Fruit fly (Drosophila melanogaster) whole organism, adult: ENCODE measurements around the gene ATPsynGL.

Experiments
- CG11617 ChIP-seq: fragments of 200-800 bp; sonication (Bioruptor generic); optimal IDR thresholded peaks from 2 replicates; lab custom pipeline; 2017; ENCODE audit warnings: mild to moderate bottlenecking, missing biosample characterization, missing genetic modification reagents, missing genetic modification characterization
- CG12768 ChIP-seq: fragments of 200-800 bp; sonication (Bioruptor generic); optimal IDR thresholded peaks from 2 replicates; lab custom pipeline; 2017; ENCODE audit warnings: missing biosample characterization, missing genetic modification characterization, mild to moderate bottlenecking, moderate library complexity, missing genetic modification reagents
- CG14711 ChIP-seq: fragments of 200-800 bp; sonication (Bioruptor generic); optimal IDR thresholded peaks from 2 replicates; lab custom pipeline; 2018; ENCODE audit warnings: missing biosample characterization, mild to moderate bottlenecking, missing genetic modification characterization, moderate library complexity
- CG1620 ChIP-seq: fragments of 200-800 bp; sonication (Bioruptor generic); optimal IDR thresholded peaks from 2 replicates; lab custom pipeline; 2016; ENCODE audit warnings: missing biosample characterization, missing genetic modification characterization
- CG33017 ChIP-seq: fragments of 200-800 bp; sonication (Bioruptor generic); optimal IDR thresholded peaks from 2 replicates; lab custom pipeline; 2018; ENCODE audit warnings: missing biosample characterization, mild to moderate bottlenecking, missing genetic modification characterization, moderate library complexity
- CG5204 ChIP-seq: fragments of 200-800 bp; sonication (Bioruptor generic); optimal IDR thresholded peaks from 2 replicates; lab custom pipeline; 2016; ENCODE audit warnings: missing biosample characterization, missing genetic modification characterization
- CG7045 ChIP-seq: fragments of 200-800 bp; sonication (Bioruptor generic); optimal IDR thresholded peaks from 2 replicates; lab custom pipeline; 2017; ENCODE audit warnings: missing biosample characterization, mild to moderate bottlenecking, missing genetic modification characterization
- CG7101 ChIP-seq: fragments of 200-800 bp; sonication (Bioruptor generic); optimal IDR thresholded peaks from 2 replicates; lab custom pipeline; 2018; ENCODE audit warnings: missing biosample characterization, mild to moderate bottlenecking, missing genetic modification characterization, moderate library complexity
- Clk ChIP-seq: fragments of 200-800 bp; sonication (Bioruptor generic); optimal IDR thresholded peaks from 2 replicates; lab custom pipeline; 2017; ENCODE audit warnings: missing biosample characterization, missing genetic modification characterization
- Crg-1 ChIP-seq: fragments of 200-800 bp; sonication (Bioruptor generic); optimal IDR thresholded peaks from 2 replicates; lab custom pipeline; 2016; ENCODE audit warnings: missing biosample characterization, missing genetic modification characterization
- Hr96 ChIP-seq: fragments of 200-800 bp; sonication (Bioruptor generic); optimal IDR thresholded peaks from 2 replicates; lab custom pipeline; 2016; ENCODE audit warnings: missing biosample characterization, missing genetic modification characterization
- Mnt ChIP-seq: fragments of 200-800 bp; sonication (Bioruptor generic); optimal IDR thresholded peaks from 2 replicates; lab custom pipeline; 2016; ENCODE audit warnings: missing biosample characterization, mild to moderate bottlenecking, missing genetic modification characterization
- bab1 ChIP-seq: fragments of 200-800 bp; sonication (Bioruptor generic); optimal IDR thresholded peaks from 3 replicates; lab custom pipeline; 2019; ENCODE audit warnings: missing biosample characterization, mild to moderate bottlenecking, missing genetic modification characterization, moderate library complexity
- cic ChIP-seq: fragments of 200-800 bp; sonication (Bioruptor generic); optimal IDR thresholded peaks from 2 replicates; lab custom pipeline; 2017; ENCODE audit warnings: missing biosample characterization, mild to moderate bottlenecking, missing genetic modification characterization, moderate library complexity
- cnc ChIP-seq, 2 experiments: fragments of >200 bp; optimal IDR thresholded peaks; 2 replicates each; lab custom pipeline; 2017
- kay ChIP-seq: fragments of 200-800 bp; sonication (Bioruptor generic); peaks from one replicate; lab custom pipeline; 2016; ENCODE audit warnings: missing biosample characterization, missing genetic modification characterization, borderline replicate concordance
- ovo ChIP-seq: fragments of 200-800 bp; sonication (Bioruptor generic); optimal IDR thresholded peaks from 2 replicates; lab custom pipeline; 2016; ENCODE audit warnings: missing biosample characterization, missing genetic modification characterization
- pad ChIP-seq: fragments of 200-800 bp; sonication (Bioruptor generic); optimal IDR thresholded peaks from 3 replicates; lab custom pipeline; 2017; ENCODE audit warnings: missing biosample characterization, missing genetic modification characterization, mild to moderate bottlenecking, moderate library complexity, missing genetic modification reagents
- tj ChIP-seq: fragments of 200-800 bp; sonication (Bioruptor generic); optimal IDR thresholded peaks from 3 replicates; lab custom pipeline; 2017; ENCODE audit warnings: missing biosample characterization, mild to moderate bottlenecking, missing genetic modification characterization, moderate library complexity
- toe ChIP-seq: fragments of 200-800 bp; sonication (Bioruptor generic); optimal IDR thresholded peaks from 2 replicates; lab custom pipeline; 2016; ENCODE audit warnings: missing biosample characterization, missing genetic modification characterization

The ATPsynGL gene

dm6 chr2L:7790081-7790447 is 43.0 kb downstream of the ATPsynGL start:
- TF ChIP-seq toe (GFP tag; lab: Kevin White, UChicago) (no peak), ovo (no peak), CG7045 (GFP tag; lab: Kevin White, UChicago) (no peak), cnc (optimal IDR thresholded peaks at IDR 0.05; lab: Kevin White, UChicago) (no peak), CG33017 (tag; lab: Kevin White, UChicago) (no peak), Mnt (GFP tag; lab: Kevin White, UChicago) (no peak), tj (no peak), CG1620 (GFP tag; lab: Kevin White, UChicago) (no peak), CG5204 (GFP tag; lab: Kevin White, UChicago) (no peak), Crg-1 (GFP tag; lab: Kevin White, UChicago) (no peak), pad (no peak), CG12768 (GFP tag; lab: Kevin White, UChicago) (no peak), CG7101 (tag; lab: Kevin White, UChicago) (no peak), CG14711 (no peak), CG11617 (GFP tag; lab: Kevin White, UChicago) (no peak), Hr96 (GFP tag; lab: Kevin White, UChicago) (no peak), kay (no peak), Clk (GFP tag; lab: Kevin White, UChicago) (no peak), bab1 (GFP tag; lab: Kevin White, UChicago) (no peak), cic (GFP tag; lab: Kevin White, UChicago) (no peak)

dm6 chr2L:7790448-7791355 is 43.6 kb downstream of the ATPsynGL start, which contains the start of gene CG7149:
CG7149 (minus strand) TSS chr2L:7790557.
- TF ChIP-seq bab1 (GFP tag; lab: Kevin White, UChicago) (no peak), ovo (peak; percentile 40), pad (peak; percentile 10), Clk (GFP tag; lab: Kevin White, UChicago) (no peak), Mnt (GFP tag; lab: Kevin White, UChicago) (peak; percentile 77), Hr96 (GFP tag; lab: Kevin White, UChicago) (peak; percentile 55), cic (GFP tag; lab: Kevin White, UChicago) (peak; percentile 99), cnc (optimal IDR thresholded peaks at IDR 0.05; lab: Kevin White, UChicago) (no peak), CG7045 (GFP tag; lab: Kevin White, UChicago) (peak; percentile 12), tj (peak; percentile 55), kay (peak; percentile 92), CG12768 (GFP tag; lab: Kevin White, UChicago) (peak; percentile 40), CG7101 (tag; lab: Kevin White, UChicago) (peak; percentile 14), CG5204 (GFP tag; lab: Kevin White, UChicago) (no peak), Crg-1 (GFP tag; lab: Kevin White, UChicago) (no peak), CG33017 (tag; lab: Kevin White, UChicago) (peak; percentile 46), CG11617 (GFP tag; lab: Kevin White, UChicago) (peak; percentile 20), CG14711 (no peak), toe (GFP tag; lab: Kevin White, UChicago) (peak; percentile 51), CG1620 (GFP tag; lab: Kevin White, UChicago) (no peak)

- TF ChIP-seq Crg-1 (GFP tag; lab: Kevin White, UChicago) = no peak
- peak; percentile 91 for TF ChIP-seq kay
Measured at dm6 chr2L:7791356-7791738, 44.3 kb downstream of the ATPsynGL start.

- TF ChIP-seq CG11617 (GFP tag; lab: Kevin White, UChicago) (no peak), toe (GFP tag; lab: Kevin White, UChicago) (no peak), Crg-1 (GFP tag; lab: Kevin White, UChicago) (no peak), pad (no peak), CG7045 (GFP tag; lab: Kevin White, UChicago) (no peak), tj (no peak), CG7101 (tag; lab: Kevin White, UChicago) (no peak), Mnt (GFP tag; lab: Kevin White, UChicago) (peak; percentile 47), Hr96 (GFP tag; lab: Kevin White, UChicago) (no peak), CG12768 (GFP tag; lab: Kevin White, UChicago) (no peak), CG1620 (GFP tag; lab: Kevin White, UChicago) (no peak), ovo (no peak), Clk (GFP tag; lab: Kevin White, UChicago) (no peak), CG33017 (tag; lab: Kevin White, UChicago) (no peak), bab1 (GFP tag; lab: Kevin White, UChicago) (no peak), kay (peak; percentile 80), cic (GFP tag; lab: Kevin White, UChicago) (peak; percentile 89), CG5204 (GFP tag; lab: Kevin White, UChicago) (no peak), CG14711 (no peak), cnc (optimal IDR thresholded peaks at IDR 0.05; lab: Kevin White, UChicago) (no peak)
Measured at dm6 chr2L:7794689-7795475, 47.8 kb downstream of the ATPsynGL start.

- TF ChIP-seq cic (GFP tag; lab: Kevin White, UChicago) (peak; percentile 21), cnc (optimal IDR thresholded peaks at IDR 0.05; lab: Kevin White, UChicago) (no peak)
Measured at dm6 chr2L:7795859-7796258, 48.8 kb downstream of the ATPsynGL start, which contains the start of gene LKRSDH. LKRSDH (minus strand) TSS chr2L:7795959.
